Worm (Caenorhabditis elegans) whole organism, L4/young adult: ENCODE measurements around the gene dpy-3.

ENCODE experiments used
- W03F9.2 ChIP-seq: fragments of 150-350 bp; optimal IDR thresholded peaks from 2 replicates; lab custom pipeline; 2014; ENCODE audit warnings: missing biosample characterization, missing genetic modification characterization
- dao-5 ChIP-seq: sonication (generic microtip); optimal IDR thresholded peaks from 2 replicates; lab custom pipeline; 2016; ENCODE audit warnings: missing genotype, missing genetic modification characterization, moderate library complexity, missing compliant biosample characterization
- him-1 ChIP-seq: sonication (generic microtip); optimal IDR thresholded peaks from 2 replicates; lab custom pipeline; 2016; ENCODE audit warnings: missing genotype, missing genetic modification reagents, missing genetic modification characterization, missing compliant biosample characterization

- TF ChIP-seq dao-5 (tag; lab: Kevin White, UChicago) (no peak), him-1 (tag; lab: Kevin White, UChicago) (no peak), W03F9.2 (tag; lab: Kevin White, UChicago) (no peak)
Observed at ce11 chrX:2190740-2191139, 45.3 kb upstream of the dpy-3 start.
